Worm (Caenorhabditis elegans): ENCODE measurements around the gene K01D12.7.

K01D12.7 gene

DNA sequence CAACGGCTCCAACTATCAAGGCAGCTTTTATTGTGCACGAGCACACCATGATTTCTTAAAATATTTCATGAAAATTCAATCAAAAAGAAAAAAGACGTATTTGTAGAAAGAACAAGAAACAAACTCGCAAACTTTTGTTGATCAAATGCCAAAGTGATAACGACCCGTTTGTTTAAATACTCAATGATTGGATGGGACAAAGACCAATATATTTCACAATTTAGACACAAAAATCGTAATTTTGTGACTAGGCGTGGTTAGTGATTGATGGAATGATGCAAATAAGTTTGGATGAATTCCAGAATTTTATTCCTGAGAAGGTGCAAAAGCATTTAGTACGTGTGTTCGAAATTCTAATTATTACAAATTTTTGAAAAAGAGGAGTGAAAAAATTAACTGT is 14.4 kb upstream of the K01D12.7 start, which contains the start of gene cdr-2:
TSS of gene cdr-2 (minus strand) at position 54 of the 400 bp plus-strand sequence.
- no peak for TF ChIP-seq elt-4 (tag; optimal IDR thresholded peaks at IDR 0.05)
- TF ChIP-seq lin-11 (tag; optimal IDR thresholded peaks at IDR 0.05): no peak
- no peak for TF ChIP-seq sox-2 (GFP tag; IDR thresholded peaks at IDR 0.05)
- no peak for TF ChIP-seq ztf-16 (tag; optimal IDR thresholded peaks at IDR 0.05)
- no peak for TF ChIP-seq Y22D7AL.16 (tag; optimal IDR thresholded peaks at IDR 0.05)
- no peak for TF ChIP-seq pag-3 (tag; optimal IDR thresholded peaks at IDR 0.05; ENCODE audit: borderline replicate concordance)
- no peak for TF ChIP-seq ceh-6 (GFP tag; optimal IDR thresholded peaks at IDR 0.05)
- no peak for TF ChIP-seq ceh-18 (tag; optimal IDR thresholded peaks at IDR 0.05)
- TF ChIP-seq C08G9.2 (tag; optimal IDR thresholded peaks at IDR 0.05): no peak
- TF ChIP-seq F13H6.1 (tag; optimal IDR thresholded peaks at IDR 0.05): no peak
- TF ChIP-seq hlh-6 (tag; optimal IDR thresholded peaks at IDR 0.05): no peak
- no peak for TF ChIP-seq ttx-3 (tag; optimal IDR thresholded peaks at IDR 0.05)
- TF ChIP-seq rnt-1 (tag; optimal IDR thresholded peaks at IDR 0.05): no peak
- TF ChIP-seq ceh-22 (tag; optimal IDR thresholded peaks at IDR 0.05): no peak
- TF ChIP-seq hlh-30 (tag; optimal IDR thresholded peaks at IDR 0.05; ENCODE audit: insufficient read depth): no peak
- TF ChIP-seq unc-86 (tag; optimal IDR thresholded peaks at IDR 0.05): no peak
- no peak for TF ChIP-seq fax-1 (tag; optimal IDR thresholded peaks at IDR 0.05)
- no peak for TF ChIP-seq ets-4 (tag; optimal IDR thresholded peaks at IDR 0.05)
- no peak for TF ChIP-seq ama-1 (optimal IDR thresholded peaks at IDR 0.05)

DNA sequence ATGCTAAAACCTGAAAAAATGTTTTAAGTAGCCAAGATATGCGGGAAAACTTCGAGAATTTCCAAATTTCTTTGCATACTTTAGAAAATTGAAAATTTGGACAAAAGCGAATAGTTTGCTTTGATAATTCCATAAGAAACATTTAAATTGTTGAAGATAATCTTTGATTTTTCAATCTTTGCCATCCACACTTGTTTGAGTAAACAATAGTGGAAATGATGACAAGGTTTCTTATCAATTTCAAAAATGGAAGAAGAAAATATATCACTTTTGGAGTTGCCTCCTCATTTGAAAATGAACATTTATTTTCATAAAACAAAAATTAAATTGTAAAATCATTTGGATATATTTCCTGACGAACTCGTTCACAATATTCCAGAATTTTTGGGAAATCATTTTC is 13.1 kb upstream of the K01D12.7 start:
- TF ChIP-seq nfya-1 (tag; optimal IDR thresholded peaks at IDR 0.05): no peak
- no peak for TF ChIP-seq ceh-48 (tag; optimal IDR thresholded peaks at IDR 0.05)
- TF ChIP-seq sdc-2 (tag; optimal IDR thresholded peaks at IDR 0.05): no peak
- no peak for TF ChIP-seq hlh-8 (tag; optimal IDR thresholded peaks at IDR 0.05)
- TF ChIP-seq ceh-19 (GFP tag; optimal IDR thresholded peaks at IDR 0.05): no peak
- no peak for TF ChIP-seq ceh-24 (tag; optimal IDR thresholded peaks at IDR 0.05)
- no peak for TF ChIP-seq ceh-6 (GFP tag; optimal IDR thresholded peaks at IDR 0.05)
- TF ChIP-seq ceh-31 (tag; optimal IDR thresholded peaks at IDR 0.05): no peak
- no peak for TF ChIP-seq elt-4 (tag; optimal IDR thresholded peaks at IDR 0.05)

DNA sequence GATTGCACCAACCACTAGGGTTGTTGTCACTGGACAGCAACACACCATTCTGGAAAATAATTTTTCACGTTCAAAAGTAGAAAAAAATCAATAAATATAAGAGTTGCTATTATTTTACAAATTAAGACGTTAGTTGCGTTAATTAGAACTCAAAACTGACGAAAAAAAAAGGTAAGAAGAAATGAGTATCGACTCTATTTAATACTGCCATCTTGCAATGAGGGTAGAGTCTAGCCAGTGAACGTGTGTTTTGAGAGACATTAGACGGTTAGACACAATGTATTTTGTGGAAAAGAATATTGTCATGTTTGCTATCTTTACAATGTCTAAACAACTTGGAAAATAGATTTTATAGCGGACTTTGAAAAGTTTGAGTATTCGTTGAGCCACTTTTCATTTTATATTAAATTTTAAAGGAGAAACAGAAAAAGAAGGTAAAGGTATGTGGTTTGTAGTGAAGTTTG is 12.4 kb upstream of the K01D12.7 start, which contains the start of gene cdr-6:
TSS of gene cdr-6 (minus strand) at position 51 of the 464 bp plus-strand sequence.
- no peak for TF ChIP-seq lim-6 (tag; optimal IDR thresholded peaks at IDR 0.05)
- TF ChIP-seq nfya-1 (tag; optimal IDR thresholded peaks at IDR 0.05): no peak
- no peak for TF ChIP-seq zip-5 (tag; optimal IDR thresholded peaks at IDR 0.05)
- no peak for TF ChIP-seq che-1 (tag; optimal IDR thresholded peaks at IDR 0.05)
- TF ChIP-seq mec-3 (tag; optimal IDR thresholded peaks at IDR 0.05; ENCODE audit: borderline replicate concordance): no peak
- no peak for TF ChIP-seq pha-4 (tag; optimal IDR thresholded peaks at IDR 0.05)
- TF ChIP-seq pax-1 (tag; optimal IDR thresholded peaks at IDR 0.05): no peak
- TF ChIP-seq C08G9.2 (tag; optimal IDR thresholded peaks at IDR 0.05): no peak
- no peak for TF ChIP-seq unc-55 (GFP tag; optimal IDR thresholded peaks at IDR 0.05)
- no peak for TF ChIP-seq pros-1 (tag; optimal IDR thresholded peaks at IDR 0.05)
- TF ChIP-seq hlh-8 (tag; optimal IDR thresholded peaks at IDR 0.05): no peak

DNA sequence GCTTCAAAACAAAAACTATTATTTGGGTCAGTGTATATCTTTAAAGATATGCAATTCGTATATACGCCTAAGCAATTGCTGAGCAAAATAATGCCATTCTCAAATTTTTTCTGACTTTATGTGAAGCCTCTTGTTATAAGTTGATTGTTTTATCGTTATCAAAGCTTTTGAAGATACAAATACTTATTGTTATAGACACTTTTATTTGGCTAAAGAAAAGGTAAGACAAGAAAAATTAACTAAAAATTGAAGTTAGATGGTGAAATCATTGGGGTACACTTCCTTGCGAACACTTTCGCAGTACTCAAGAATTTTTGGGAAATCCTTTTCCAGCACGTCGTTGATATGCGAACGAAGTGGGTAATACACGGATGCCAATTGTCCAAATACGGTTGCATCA is 11.0 kb upstream of the K01D12.7 start:
- TF ChIP-seq rnt-1 (tag; optimal IDR thresholded peaks at IDR 0.05) (no peak), pqm-1 (tag; optimal IDR thresholded peaks at IDR 0.05) (no peak), ceh-45 (GFP tag; IDR thresholded peaks at IDR 0.05) (no peak), tbx-2 (tag; optimal IDR thresholded peaks at IDR 0.05) (no peak), pros-1 (tag; optimal IDR thresholded peaks at IDR 0.05) (no peak), ceh-2 (tag; optimal IDR thresholded peaks at IDR 0.05) (no peak), ceh-18 (tag; optimal IDR thresholded peaks at IDR 0.05) (no peak), ceh-14 (tag; optimal IDR thresholded peaks at IDR 0.05) (no peak), ttx-3 (tag; optimal IDR thresholded peaks at IDR 0.05) (no peak), nfya-1 (tag; optimal IDR thresholded peaks at IDR 0.05) (no peak), C38D4.7 (GFP tag; optimal IDR thresholded peaks at IDR 0.05) (no peak), madf-2 (tag; optimal IDR thresholded peaks at IDR 0.05) (no peak), fkh-10 (GFP tag; optimal IDR thresholded peaks at IDR 0.05) (no peak), ama-1 (optimal IDR thresholded peaks at IDR 0.05) (no peak), ets-4 (tag; optimal IDR thresholded peaks at IDR 0.05) (no peak)

All from whole organism, late embryonic.